Worm (Caenorhabditis elegans) whole organism, L3 larva: ENCODE measurements around the gene C04H5.7.

Experiments
- aly-2 ChIP-seq: fragments of 150-350 bp; optimal IDR thresholded peaks from 2 replicates; lab custom pipeline; 2014; ENCODE audit warnings: missing biosample characterization, missing genetic modification characterization
- ama-1 ChIP-seq: fragments of 150-350 bp; optimal IDR thresholded peaks from 2 replicates; lab custom pipeline; 2018
- ceh-16 ChIP-seq: sonication (generic microtip); optimal IDR thresholded peaks from 2 replicates; lab custom pipeline; 2017; ENCODE audit warnings: missing biosample characterization, missing genetic modification characterization
- ceh-28 ChIP-seq: fragments of 150-350 bp; optimal IDR thresholded peaks from 2 replicates; lab custom pipeline; 2014; ENCODE audit warnings: missing biosample characterization, missing genetic modification reagents, missing genetic modification characterization
- ceh-82 ChIP-seq: fragments of 150-350 bp; optimal IDR thresholded peaks from 2 replicates; lab custom pipeline; 2014; ENCODE audit warnings: missing biosample characterization, missing genetic modification characterization
- ceh-9 ChIP-seq: sonication (generic microtip); optimal IDR thresholded peaks from 2 replicates; lab custom pipeline; 2018; ENCODE audit warnings: missing biosample characterization, missing genetic modification characterization
- daf-12 ChIP-seq: fragments of 150-350 bp; optimal IDR thresholded peaks from 2 replicates; lab custom pipeline; 2014; ENCODE audit warnings: missing biosample characterization, missing genetic modification reagents, missing genetic modification characterization
- egl-27 ChIP-seq: sonication (generic microtip); optimal IDR thresholded peaks from 4 replicates; lab custom pipeline; 2017; ENCODE audit warnings: missing biosample characterization, missing genetic modification reagents, missing genetic modification characterization
- elt-2 ChIP-seq: sonication (generic microtip); optimal IDR thresholded peaks from 2 replicates; lab custom pipeline; 2016; ENCODE audit warnings: missing genetic modification reagents, mild to moderate bottlenecking, missing genetic modification characterization, missing compliant biosample characterization
- elt-3 ChIP-seq, 3 experiments: fragments of 150-350 bp in 1 of 3; sonication (generic microtip) in 2 of 3; optimal IDR thresholded peaks; 2 replicates in 2 of 3; 4 replicates in 1 of 3; lab custom pipeline; 2014 to 2017; ENCODE audit warnings: missing biosample characterization in 3 of 3, missing genetic modification characterization in 3 of 3
- eor-1 ChIP-seq, 2 experiments: fragments of 150-350 bp; optimal IDR thresholded peaks; 2 replicates each; lab custom pipeline; 2014 to 2018; ENCODE audit warnings: missing biosample characterization in 2 of 2, missing genetic modification characterization in 2 of 2
- fkh-10 ChIP-seq: sonication (generic microtip); optimal IDR thresholded peaks from 2 replicates; lab custom pipeline; 2017; ENCODE audit warnings: missing biosample characterization, missing genetic modification reagents, missing genetic modification characterization
- fos-1 ChIP-seq: fragments of 150-350 bp; optimal IDR thresholded peaks from 2 replicates; lab custom pipeline; 2014; ENCODE audit warnings: missing biosample characterization, missing genetic modification characterization
- hmg-11 ChIP-seq: sonication (generic microtip); optimal IDR thresholded peaks from 2 replicates; lab custom pipeline; 2016; ENCODE audit warnings: missing genetic modification characterization, missing compliant biosample characterization
- jun-1 ChIP-seq: fragments of 150-350 bp; optimal IDR thresholded peaks from 2 replicates; lab custom pipeline; 2014; ENCODE audit warnings: missing biosample characterization, missing genetic modification reagents, missing genetic modification characterization
- lin-39 ChIP-seq: fragments of 150-350 bp; optimal IDR thresholded peaks from 2 replicates; lab custom pipeline; 2018; ENCODE audit warnings: missing biosample characterization, missing genetic modification reagents, missing genetic modification characterization
- mdl-1 ChIP-seq: fragments of 150-350 bp; optimal IDR thresholded peaks from 2 replicates; lab custom pipeline; 2014; ENCODE audit warnings: missing biosample characterization, missing genetic modification characterization
- mml-1 ChIP-seq: fragments of 150-350 bp; sonication (generic microtip); optimal IDR thresholded peaks from 3 replicates; lab custom pipeline; 2014; ENCODE audit warnings: missing biosample characterization, missing genetic modification characterization
- nfya-1 ChIP-seq: sonication (generic microtip); optimal IDR thresholded peaks from 2 replicates; lab custom pipeline; 2017; ENCODE audit warnings: missing genetic modification characterization, mild to moderate bottlenecking, missing compliant biosample characterization, antibody characterized with exemption, moderate library complexity; ENCODE audit not compliant: insufficient read depth
- nhr-12 ChIP-seq: fragments of 150-350 bp; optimal IDR thresholded peaks from 2 replicates; lab custom pipeline; 2014; ENCODE audit warnings: missing biosample characterization, missing genetic modification characterization
- nhr-23 ChIP-seq: fragments of 150-350 bp; optimal IDR thresholded peaks from 2 replicates; lab custom pipeline; 2014; ENCODE audit warnings: missing biosample characterization, missing genetic modification reagents, missing genetic modification characterization
- nhr-237 ChIP-seq: fragments of 150-350 bp; optimal IDR thresholded peaks from 2 replicates; lab custom pipeline; 2014; ENCODE audit warnings: missing biosample characterization, missing genetic modification characterization
- nhr-28 ChIP-seq: fragments of 150-350 bp; optimal IDR thresholded peaks from 2 replicates; lab custom pipeline; 2014; ENCODE audit warnings: missing biosample characterization, missing genetic modification characterization
- nhr-67 ChIP-seq: fragments of 150-350 bp; optimal IDR thresholded peaks from 2 replicates; lab custom pipeline; 2014; ENCODE audit warnings: missing biosample characterization, missing genetic modification characterization
- nhr-77 ChIP-seq: fragments of 150-350 bp; optimal IDR thresholded peaks from 2 replicates; lab custom pipeline; 2014; ENCODE audit warnings: missing biosample characterization, missing genetic modification characterization
- pha-4 ChIP-seq: fragments of 150-350 bp; optimal IDR thresholded peaks from 2 replicates; lab custom pipeline; 2014; ENCODE audit warnings: missing biosample characterization, missing genetic modification reagents, missing genetic modification characterization
- sea-2 ChIP-seq: fragments of 150-350 bp; sonication (generic microtip); optimal IDR thresholded peaks from 4 replicates; lab custom pipeline; 2014; ENCODE audit warnings: missing biosample characterization, missing genetic modification reagents, missing genetic modification characterization
- skn-1 ChIP-seq: fragments of 150-350 bp; optimal IDR thresholded peaks from 2 replicates; lab custom pipeline; 2014; ENCODE audit warnings: missing biosample characterization, missing genetic modification characterization
- tbx-2 ChIP-seq: sonication (generic microtip); optimal IDR thresholded peaks from 2 replicates; lab custom pipeline; 2016; ENCODE audit warnings: mild to moderate bottlenecking, missing genetic modification characterization, missing compliant biosample characterization
- unc-39 ChIP-seq: sonication (generic microtip); optimal IDR thresholded peaks from 4 replicates; lab custom pipeline; 2017; ENCODE audit warnings: missing biosample characterization, missing genetic modification characterization
- unc-62 ChIP-seq: fragments of 150-350 bp; sonication (generic microtip); optimal IDR thresholded peaks from 4 replicates; lab custom pipeline; 2014; ENCODE audit warnings: missing biosample characterization, missing genetic modification reagents, missing genetic modification characterization
- zag-1 ChIP-seq: fragments of 150-350 bp; optimal IDR thresholded peaks from 2 replicates; lab custom pipeline; 2014; ENCODE audit warnings: missing biosample characterization, missing genetic modification characterization
- ztf-4 ChIP-seq: fragments of 150-350 bp; optimal IDR thresholded peaks from 2 replicates; lab custom pipeline; 2014; ENCODE audit warnings: missing biosample characterization, missing genetic modification characterization

Gene C04H5.7

DNA sequence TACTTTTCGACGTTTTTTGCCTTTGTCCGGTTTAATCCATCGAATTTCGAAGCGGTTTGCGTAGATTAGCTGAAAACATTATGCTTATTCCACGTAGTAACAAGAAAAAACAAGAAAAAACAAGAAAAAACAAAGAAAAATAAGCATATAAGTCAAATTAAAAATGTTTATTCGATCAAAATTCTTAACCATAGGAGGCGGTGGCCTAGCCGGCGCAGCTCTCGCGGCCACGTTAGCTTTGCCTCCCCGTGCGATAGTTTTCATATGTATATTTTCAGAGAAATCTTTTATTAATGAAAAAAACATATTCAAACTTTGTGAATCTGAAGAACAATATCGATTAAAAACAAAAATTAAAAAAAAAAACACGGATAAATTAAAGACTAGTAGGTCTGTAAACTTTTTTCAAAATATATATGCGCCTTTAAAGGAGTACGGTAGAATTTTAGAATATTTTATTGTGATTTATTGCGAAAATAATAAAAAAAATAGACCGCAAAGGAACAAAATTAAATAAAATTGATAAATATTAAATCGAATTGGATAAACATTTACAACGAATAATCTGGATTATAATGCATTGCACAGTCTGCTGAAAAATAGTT lies 26.1 kb downstream of the C04H5.7 start:
- TF ChIP-seq nfya-1 (tag; lab: Kevin White, UChicago): peak; percentile 44

DNA sequence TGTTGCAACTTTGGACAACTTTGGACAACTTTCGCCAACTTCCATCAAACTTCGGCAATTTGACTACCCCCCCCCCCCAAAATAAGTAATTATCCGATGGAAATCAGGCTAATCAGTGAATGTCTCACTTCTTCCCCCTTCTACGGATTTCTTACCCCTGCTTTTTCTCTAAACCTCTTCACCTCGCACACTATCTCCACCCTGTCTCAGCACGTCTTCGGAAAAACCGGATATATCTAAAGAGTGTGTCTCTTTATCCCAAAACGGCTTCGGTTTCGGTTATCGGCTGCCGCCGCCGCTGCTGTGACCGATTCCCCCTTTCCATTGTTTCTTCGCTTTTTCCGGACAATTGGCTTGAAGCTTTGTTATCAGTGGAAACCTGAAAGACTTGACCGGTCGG lies 30.1 kb downstream of the C04H5.7 start:
- no peak for TF ChIP-seq daf-12
- no peak for TF ChIP-seq nhr-12 (tag; lab: Kevin White, UChicago)
- TF ChIP-seq, all 47 proteins: peak for 0

DNA sequence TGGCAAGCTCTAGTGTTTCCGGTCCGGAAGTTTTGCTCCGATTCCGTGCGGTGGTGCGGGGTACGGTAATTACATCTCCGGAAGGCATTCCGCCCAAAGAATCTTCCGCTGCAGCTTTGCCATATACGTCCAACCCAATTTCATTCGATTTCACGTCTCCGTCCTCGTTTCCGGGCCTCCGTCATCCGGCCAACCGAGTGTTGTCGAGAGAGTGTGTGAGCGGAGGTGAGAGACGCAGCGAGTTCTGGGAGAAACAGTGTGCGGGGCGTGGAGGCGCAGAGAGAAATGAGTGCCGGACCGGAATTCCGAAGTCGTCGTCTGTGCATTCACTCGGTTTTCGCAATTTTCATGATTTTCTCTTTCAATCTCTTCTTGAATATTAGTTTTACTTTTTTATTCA lies 31.6 kb downstream of the C04H5.7 start:
- TF ChIP-seq hmg-11 (tag; lab: Kevin White, UChicago) (peak; percentile 56), ama-1 (lab: Kevin White, UChicago) (no peak), unc-39 (tag; lab: Kevin White, UChicago) (no peak), nhr-28 (tag; lab: Kevin White, UChicago) (no peak), nhr-237 (tag; lab: Kevin White, UChicago) (no peak), lin-39 (tag; lab: Kevin White, UChicago) (peak; percentile 53), fkh-10 (GFP tag; lab: Kevin White, UChicago) (peak; percentile 60), unc-62 (GFP tag; lab: Kevin White, UChicago) (no peak), tbx-2 (tag; lab: Kevin White, UChicago) (peak; percentile 65), egl-27 (tag; lab: Kevin White, UChicago) (no peak), nfya-1 (tag; lab: Kevin White, UChicago) (peak; percentile 25), ceh-28 (tag; lab: Kevin White, UChicago) (no peak), nhr-77 (tag; lab: Kevin White, UChicago) (no peak), mml-1 (tag; lab: Kevin White, UChicago) (no peak), nhr-67 (tag; lab: Kevin White, UChicago) (no peak), jun-1 (tag; lab: Kevin White, UChicago) (no peak), mdl-1 (tag; lab: Kevin White, UChicago) (no peak), skn-1 (no peak)

DNA sequence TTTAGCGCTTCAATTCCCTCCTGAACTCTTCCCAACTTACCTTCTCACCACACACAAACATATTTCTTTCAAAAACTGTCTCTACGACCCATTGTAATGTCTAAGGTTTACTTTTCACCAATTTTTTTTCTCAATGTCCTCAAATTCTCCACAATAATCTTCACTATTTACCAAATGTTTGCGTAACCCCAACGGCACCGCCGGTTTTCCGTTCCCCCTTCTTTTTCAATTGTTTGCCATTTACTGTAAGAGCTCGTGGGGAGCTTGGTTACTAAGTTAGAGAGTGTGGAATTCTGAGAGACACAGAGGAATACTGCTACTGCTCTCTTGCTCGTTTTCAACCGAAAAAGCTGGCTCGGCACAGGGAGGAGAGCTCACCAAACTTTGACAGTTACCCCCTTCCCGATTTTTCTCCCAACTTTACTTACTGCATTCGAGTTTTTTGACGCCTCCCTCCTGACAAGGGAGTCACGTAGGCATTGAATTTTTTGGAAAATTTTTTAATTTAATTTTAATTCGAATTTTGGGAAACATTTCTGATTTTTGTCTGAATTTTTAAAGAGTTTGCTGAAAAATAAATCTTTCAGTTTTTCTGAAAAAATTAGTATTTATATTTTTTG lies 32.9 kb downstream of the C04H5.7 start:
- TF ChIP-seq ceh-16 (tag; lab: Kevin White, UChicago): no peak
- no peak for TF ChIP-seq fkh-10 (GFP tag; lab: Kevin White, UChicago)
- no peak for TF ChIP-seq sea-2 (GFP tag; lab: Kevin White, UChicago)
- no peak for TF ChIP-seq zag-1
- peak; percentile 88 for TF ChIP-seq pha-4
- no peak for TF ChIP-seq nhr-23
- TF ChIP-seq ceh-82 (tag; lab: Kevin White, UChicago): no peak

DNA sequence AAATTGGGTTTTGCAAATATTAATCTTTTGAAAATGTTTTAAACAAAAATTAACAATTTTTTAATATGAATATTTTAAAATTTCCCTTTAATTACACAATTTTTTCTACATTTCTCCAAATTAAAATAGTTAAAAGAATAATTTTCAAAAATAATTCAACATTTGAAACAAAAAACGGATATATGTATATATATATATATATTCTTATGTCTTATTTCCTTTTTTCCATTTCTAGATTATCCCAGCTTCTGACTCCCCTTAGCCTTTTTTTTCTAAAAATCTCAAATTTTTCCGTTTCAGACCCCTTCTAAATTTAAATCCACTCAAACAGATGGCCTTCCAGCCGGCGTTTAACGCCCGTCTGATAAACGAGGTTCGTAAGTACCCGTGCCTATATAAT lies 35.6 kb downstream of the C04H5.7 start, which contains the start of gene madf-5:
TSS of gene madf-5 (plus strand) at position 301 of the 400 bp plus-strand sequence.
- TF ChIP-seq nhr-12 (tag; lab: Kevin White, UChicago): no peak

DNA sequence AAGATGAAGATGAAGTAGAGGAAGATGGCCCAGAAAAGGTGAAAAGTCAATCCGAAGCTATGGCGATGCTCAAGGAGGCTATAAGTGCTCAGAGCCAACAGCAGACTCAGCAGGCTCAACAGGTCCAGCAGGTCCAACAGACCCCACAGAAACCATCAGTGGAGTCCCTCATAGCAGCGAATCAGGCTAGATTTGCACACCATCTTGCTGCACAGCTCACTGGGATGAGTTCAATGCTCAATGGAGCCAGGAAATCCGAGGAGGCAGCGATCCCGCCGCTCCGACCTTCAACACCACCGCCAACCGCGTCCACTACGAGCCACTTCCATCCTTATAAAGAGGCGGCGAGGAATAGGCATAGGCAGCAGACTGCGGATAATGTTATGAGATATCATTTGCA lies 37.0 kb downstream of the C04H5.7 start:
- TF ChIP-seq skn-1: no peak
- no peak for TF ChIP-seq eor-1 (tag; optimal IDR thresholded peaks at IDR 0.05; lab: Kevin White, UChicago)
- no peak for TF ChIP-seq hmg-11 (tag; lab: Kevin White, UChicago)
- no peak for TF ChIP-seq daf-12
- no peak for TF ChIP-seq nhr-67 (tag; lab: Kevin White, UChicago)
- no peak for TF ChIP-seq ceh-82 (tag; lab: Kevin White, UChicago)
- TF ChIP-seq aly-2 (tag; lab: Kevin White, UChicago): no peak

DNA sequence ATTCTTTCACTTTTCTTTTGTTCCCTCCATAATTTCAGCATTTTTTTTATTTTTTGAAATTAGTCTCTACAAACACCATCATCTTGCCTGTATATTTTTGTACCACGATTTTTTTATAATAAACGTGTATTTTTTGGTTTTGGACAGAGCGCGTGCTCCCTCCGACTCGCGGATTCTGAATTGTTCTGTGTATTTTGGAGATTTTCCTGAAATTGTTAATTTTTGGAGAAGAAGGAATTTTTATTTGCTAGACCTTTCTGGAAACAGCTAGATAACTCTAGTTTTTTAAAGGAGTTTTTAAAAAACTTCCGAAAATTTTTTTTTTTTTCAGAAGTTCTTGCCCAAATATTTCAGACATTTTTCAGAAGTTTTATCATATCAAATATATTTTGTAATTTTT lies 38.7 kb downstream of the C04H5.7 start, which contains the start of gene C01G12.13:
TSS of gene C01G12.13 (plus strand) at position 301 of the 400 bp plus-strand sequence.
- TF ChIP-seq nhr-237 (tag; lab: Kevin White, UChicago) (no peak), mdl-1 (tag; lab: Kevin White, UChicago) (no peak), sea-2 (GFP tag; lab: Kevin White, UChicago) (no peak), ceh-28 (tag; lab: Kevin White, UChicago) (no peak), unc-62 (GFP tag; lab: Kevin White, UChicago) (no peak), elt-3 (tag; optimal IDR thresholded peaks at IDR 0.05; lab: Kevin White, UChicago) (no peak), fkh-10 (GFP tag; lab: Kevin White, UChicago) (no peak), nhr-77 (tag; lab: Kevin White, UChicago) (no peak), fos-1 (tag; lab: Kevin White, UChicago) (no peak), ztf-4 (no peak), lin-39 (tag; lab: Kevin White, UChicago) (no peak), ceh-9 (tag; lab: Kevin White, UChicago) (no peak), nhr-23 (no peak), elt-2 (tag; lab: Kevin White, UChicago) (no peak), eor-1 (tag; optimal IDR thresholded peaks at IDR 0.05; lab: Kevin White, UChicago) (no peak)
